Fruit fly (Drosophila melanogaster): ENCODE data around the gene Or33a.

The Or33a gene

dm6 chr2L:11934205-11934604 is at the start of gene Or33a:
Gene Or33a, plus strand, starts transcription at chr2L:11934505.
- no peak for TF ChIP-seq Sin3A (optimal IDR thresholded peaks at IDR 0.05)
- no peak for TF ChIP-seq insv (optimal IDR thresholded peaks at IDR 0.05)
- TF ChIP-seq Myc (optimal IDR thresholded peaks at IDR 0.05) = no peak
- no peak for TF ChIP-seq psq (optimal IDR thresholded peaks at IDR 0.05)
- no peak for TF ChIP-seq ttk (optimal IDR thresholded peaks at IDR 0.05)
- TF ChIP-seq h (optimal IDR thresholded peaks at IDR 0.05) = no peak

- TF ChIP-seq psq (optimal IDR thresholded peaks at IDR 0.05) = no peak
Measured at dm6 chr2L:11893269-11893668, 41.0 kb upstream of the Or33a start.

dm6 chr2L:11902483-11902882 is 31.8 kb upstream of the Or33a start:
- TF ChIP-seq ttk (optimal IDR thresholded peaks at IDR 0.05) = no peak
- TF ChIP-seq h (optimal IDR thresholded peaks at IDR 0.05) = no peak
- no peak for TF ChIP-seq insv (optimal IDR thresholded peaks at IDR 0.05)
- TF ChIP-seq psq (optimal IDR thresholded peaks at IDR 0.05) = no peak
- TF ChIP-seq Myc (optimal IDR thresholded peaks at IDR 0.05) = no peak
- no peak for TF ChIP-seq Sin3A (optimal IDR thresholded peaks at IDR 0.05)

dm6 chr2L:11903335-11903734 is 31.0 kb upstream of the Or33a start:
- TF ChIP-seq h (optimal IDR thresholded peaks at IDR 0.05) (no peak), Sin3A (optimal IDR thresholded peaks at IDR 0.05) (no peak), insv (optimal IDR thresholded peaks at IDR 0.05) (no peak), psq (optimal IDR thresholded peaks at IDR 0.05) (no peak), Myc (optimal IDR thresholded peaks at IDR 0.05) (no peak)

dm6 chr2L:11904181-11904580 is 30.1 kb upstream of the Or33a start:
- TF ChIP-seq ttk (optimal IDR thresholded peaks at IDR 0.05) = no peak
- no peak for TF ChIP-seq insv (optimal IDR thresholded peaks at IDR 0.05)
- no peak for TF ChIP-seq Sin3A (optimal IDR thresholded peaks at IDR 0.05)
- no peak for TF ChIP-seq h (optimal IDR thresholded peaks at IDR 0.05)
- no peak for TF ChIP-seq psq (optimal IDR thresholded peaks at IDR 0.05)
- TF ChIP-seq Myc (optimal IDR thresholded peaks at IDR 0.05) = no peak

- TF ChIP-seq ttk (optimal IDR thresholded peaks at IDR 0.05) = no peak
- TF ChIP-seq h (optimal IDR thresholded peaks at IDR 0.05) = no peak
- no peak for TF ChIP-seq insv (optimal IDR thresholded peaks at IDR 0.05)
- TF ChIP-seq psq (optimal IDR thresholded peaks at IDR 0.05) = no peak
- TF ChIP-seq Myc (optimal IDR thresholded peaks at IDR 0.05) = no peak
Measured at dm6 chr2L:11928464-11928863, 5.8 kb upstream of the Or33a start, which contains the start of gene Pde1c. Gene Pde1c, minus strand, starts transcription at chr2L:11928572.

dm6 chr2L:11931603-11932002 is 2.7 kb upstream of the Or33a start:
- TF ChIP-seq insv (optimal IDR thresholded peaks at IDR 0.05) (no peak), Myc (optimal IDR thresholded peaks at IDR 0.05) (no peak), psq (optimal IDR thresholded peaks at IDR 0.05) (no peak), h (optimal IDR thresholded peaks at IDR 0.05) (no peak), ttk (optimal IDR thresholded peaks at IDR 0.05) (no peak), Sin3A (optimal IDR thresholded peaks at IDR 0.05) (no peak)

- TF ChIP-seq insv (optimal IDR thresholded peaks at IDR 0.05) = no peak
- no peak for TF ChIP-seq psq (optimal IDR thresholded peaks at IDR 0.05)
- TF ChIP-seq Sin3A (optimal IDR thresholded peaks at IDR 0.05) = no peak
- TF ChIP-seq h (optimal IDR thresholded peaks at IDR 0.05) = no peak
- no peak for TF ChIP-seq Myc (optimal IDR thresholded peaks at IDR 0.05)
- no peak for TF ChIP-seq ttk (optimal IDR thresholded peaks at IDR 0.05)
Measured at dm6 chr2L:11935881-11936280, 1.6 kb downstream of the Or33a start, which contains the start of gene Or33b. Gene Or33b, plus strand, starts transcription at chr2L:11936181.

- TF ChIP-seq ttk (optimal IDR thresholded peaks at IDR 0.05) (no peak), Sin3A (optimal IDR thresholded peaks at IDR 0.05) (no peak), insv (optimal IDR thresholded peaks at IDR 0.05) (no peak), h (optimal IDR thresholded peaks at IDR 0.05) (no peak), Myc (optimal IDR thresholded peaks at IDR 0.05) (no peak), psq (optimal IDR thresholded peaks at IDR 0.05) (no peak)
Measured at dm6 chr2L:11937669-11938068, 3.4 kb downstream of the Or33a start, which contains the start of gene Or33c. Gene Or33c, plus strand, starts transcription at chr2L:11937969.

dm6 chr2L:11940620-11941019 is 6.3 kb downstream of the Or33a start:
- no peak for TF ChIP-seq insv (optimal IDR thresholded peaks at IDR 0.05)
- no peak for TF ChIP-seq psq (optimal IDR thresholded peaks at IDR 0.05)
- no peak for TF ChIP-seq Myc (optimal IDR thresholded peaks at IDR 0.05)
- no peak for TF ChIP-seq ttk (optimal IDR thresholded peaks at IDR 0.05)
- TF ChIP-seq Sin3A (optimal IDR thresholded peaks at IDR 0.05) = no peak
- no peak for TF ChIP-seq h (optimal IDR thresholded peaks at IDR 0.05)

- no peak for TF ChIP-seq Myc (optimal IDR thresholded peaks at IDR 0.05)
Measured at dm6 chr2L:11942265-11942664, 8.0 kb downstream of the Or33a start.

dm6 chr2L:11942826-11943225 is 8.5 kb downstream of the Or33a start:
- no peak for TF ChIP-seq insv (optimal IDR thresholded peaks at IDR 0.05)
- TF ChIP-seq psq (optimal IDR thresholded peaks at IDR 0.05) = no peak
- TF ChIP-seq Myc (optimal IDR thresholded peaks at IDR 0.05) = no peak
- no peak for TF ChIP-seq Sin3A (optimal IDR thresholded peaks at IDR 0.05)
- TF ChIP-seq ttk (optimal IDR thresholded peaks at IDR 0.05) = no peak
- no peak for TF ChIP-seq h (optimal IDR thresholded peaks at IDR 0.05)

- TF ChIP-seq Sin3A (optimal IDR thresholded peaks at IDR 0.05) = no peak
- TF ChIP-seq insv (optimal IDR thresholded peaks at IDR 0.05) = no peak
- no peak for TF ChIP-seq psq (optimal IDR thresholded peaks at IDR 0.05)
- no peak for TF ChIP-seq h (optimal IDR thresholded peaks at IDR 0.05)
- TF ChIP-seq Myc (optimal IDR thresholded peaks at IDR 0.05) = no peak
- TF ChIP-seq ttk (optimal IDR thresholded peaks at IDR 0.05) = no peak
Measured at dm6 chr2L:11943829-11944228, 9.5 kb downstream of the Or33a start, which contains the start of gene Crys. Gene Crys, plus strand, starts transcription at chr2L:11944129.

dm6 chr2L:11947641-11948040 is 13.3 kb downstream of the Or33a start, which contains the start of gene CG16964:
Gene CG16964, plus strand, starts transcription at chr2L:11947941.
- TF ChIP-seq Myc (optimal IDR thresholded peaks at IDR 0.05) (no peak), Sin3A (optimal IDR thresholded peaks at IDR 0.05) (no peak), insv (optimal IDR thresholded peaks at IDR 0.05) (no peak), ttk (optimal IDR thresholded peaks at IDR 0.05) (no peak), psq (optimal IDR thresholded peaks at IDR 0.05) (no peak), h (optimal IDR thresholded peaks at IDR 0.05) (no peak)

All from Kc167 (cell line).